Fruit fly (Drosophila melanogaster): ENCODE results near the gene PIG-Wa.

Gene PIG-Wa

dm6 chr2L:2433494-2434054 is 50.6 kb downstream of the PIG-Wa start (continued):
- peak; percentile 99 for TF ChIP-seq fd59A (GFP tag; optimal IDR thresholded peaks at IDR 0.05)
- peak; percentile 90 for TF ChIP-seq Hr39 (GFP tag; optimal IDR thresholded peaks at IDR 0.05)
- TF ChIP-seq CG6792 (GFP tag; optimal IDR thresholded peaks at IDR 0.05) = peak; percentile 97
- TF ChIP-seq eg (GFP tag; IDR thresholded peaks at IDR 0.05) = peak; percentile 99
- peak; percentile 99 for TF ChIP-seq Hr4 (GFP tag; optimal IDR thresholded peaks at IDR 0.05)
- peak; percentile 99 for TF ChIP-seq CG32006 (GFP tag; optimal IDR thresholded peaks at IDR 0.05)
- TF ChIP-seq pdm3 (GFP tag; optimal IDR thresholded peaks at IDR 0.05) = peak; percentile 99
- TF ChIP-seq CG16779 (tag; optimal IDR thresholded peaks at IDR 0.05) = peak; percentile 95
- TF ChIP-seq CG1621 (tag; optimal IDR thresholded peaks at IDR 0.05) = peak; percentile 99
- peak; percentile 98 for TF ChIP-seq Eip75B (GFP tag; optimal IDR thresholded peaks at IDR 0.05)
- TF ChIP-seq Sox102F (GFP tag; optimal IDR thresholded peaks at IDR 0.05) = peak; percentile 89
- peak; percentile 98 for TF ChIP-seq CG10631 (GFP tag; optimal IDR thresholded peaks at IDR 0.05)
- peak; percentile 98 for TF ChIP-seq CG15336 (GFP tag; IDR thresholded peaks at IDR 0.05)
- TF ChIP-seq fkh (GFP tag; optimal IDR thresholded peaks at IDR 0.05) = no peak
- peak; percentile 100 for TF ChIP-seq Eip78C (GFP tag)
- peak; percentile 96 for TF ChIP-seq CG11902 (GFP tag; optimal IDR thresholded peaks at IDR 0.05)
- peak; percentile 97 for TF ChIP-seq Sox15 (GFP tag; optimal IDR thresholded peaks at IDR 0.05)
- peak; percentile 98 for TF ChIP-seq CG4318 (GFP tag; optimal IDR thresholded peaks at IDR 0.05)
- TF ChIP-seq CG11762 (GFP tag; optimal IDR thresholded peaks at IDR 0.05; ENCODE audit: insufficient read depth) = peak; percentile 98
- peak; percentile 86 for TF ChIP-seq Ets21C (GFP tag; optimal IDR thresholded peaks at IDR 0.05)
- TF ChIP-seq Gug (GFP tag; IDR thresholded peaks at IDR 0.05) = peak; percentile 97
- TF ChIP-seq lz (GFP tag; optimal IDR thresholded peaks at IDR 0.05) = peak; percentile 91
- peak; percentile 96 for TF ChIP-seq CG8632 (GFP tag; optimal IDR thresholded peaks at IDR 0.05)
- TF ChIP-seq salr (GFP tag; optimal IDR thresholded peaks at IDR 0.05) = peak; percentile 98 to 99
- peak; percentile 99 for TF ChIP-seq CG3919 (GFP tag; optimal IDR thresholded peaks at IDR 0.05)
- peak; percentile 74 for TF ChIP-seq vri (GFP tag; optimal IDR thresholded peaks at IDR 0.05)
- TF ChIP-seq dac (GFP tag; optimal IDR thresholded peaks at IDR 0.05) = peak; percentile 98
- peak; percentile 98 for TF ChIP-seq CG8119 (GFP tag; IDR thresholded peaks at IDR 0.05)
- peak; percentile 97 for TF ChIP-seq CG6276 (GFP tag; optimal IDR thresholded peaks at IDR 0.05)
- TF ChIP-seq Smox (GFP tag; optimal IDR thresholded peaks at IDR 0.05) = peak; percentile 82
- TF ChIP-seq topi (GFP tag; optimal IDR thresholded peaks at IDR 0.05) = peak; percentile 92
- TF ChIP-seq acj6 (GFP tag; optimal IDR thresholded peaks at IDR 0.05) = peak; percentile 98
- peak; percentile 99 for TF ChIP-seq Ets96B (tag; optimal IDR thresholded peaks at IDR 0.05)
- TF ChIP-seq Eip93F (GFP tag; optimal IDR thresholded peaks at IDR 0.05) = peak; percentile 57

DNA sequence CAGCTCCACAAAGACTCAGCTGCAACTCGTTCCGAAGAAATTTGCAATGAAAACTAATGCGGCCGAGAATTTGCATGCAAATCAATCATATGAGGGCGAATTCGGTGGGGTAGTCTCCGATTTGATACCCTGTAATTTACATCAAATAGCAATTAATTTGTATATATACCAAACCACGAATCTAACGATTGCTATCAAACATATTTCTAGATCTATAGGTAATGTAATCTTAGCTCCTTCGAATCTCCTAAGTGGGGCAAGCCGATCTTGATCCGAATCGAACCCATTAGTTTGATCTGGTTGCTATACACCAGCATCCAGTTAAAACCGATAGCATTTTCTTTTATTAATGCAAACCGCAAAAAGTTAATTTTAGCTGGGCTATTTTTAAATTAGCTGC is 51.2 kb downstream of the PIG-Wa start:
- no peak for TF ChIP-seq Blimp-1 (GFP tag; optimal IDR thresholded peaks at IDR 0.05)
- TF ChIP-seq CG6163 (GFP tag; IDR thresholded peaks at IDR 0.05) = peak; percentile 53; the same call in 2 of the 3 replicates
- TF ChIP-seq CG6792 (GFP tag; optimal IDR thresholded peaks at IDR 0.05) = no peak
- peak; percentile 2 for TF ChIP-seq CG31627 (GFP tag; optimal IDR thresholded peaks at IDR 0.05)
- peak; percentile 51 for TF ChIP-seq Hr4 (GFP tag; optimal IDR thresholded peaks at IDR 0.05)
- no peak for TF ChIP-seq CG6808 (GFP tag; optimal IDR thresholded peaks at IDR 0.05)
- TF ChIP-seq vri (GFP tag; optimal IDR thresholded peaks at IDR 0.05) = no peak
- TF ChIP-seq CG11762 (GFP tag; optimal IDR thresholded peaks at IDR 0.05; ENCODE audit: insufficient read depth) = no peak
- no peak for TF ChIP-seq CG6276 (GFP tag; optimal IDR thresholded peaks at IDR 0.05)
- no peak for TF ChIP-seq CG9139 (GFP tag; optimal IDR thresholded peaks at IDR 0.05)
- no peak for TF ChIP-seq fkh (GFP tag; optimal IDR thresholded peaks at IDR 0.05)
- no peak for TF ChIP-seq CG6854 (GFP tag; optimal IDR thresholded peaks at IDR 0.05)
- TF ChIP-seq topi (GFP tag; optimal IDR thresholded peaks at IDR 0.05) = no peak
- no peak for TF ChIP-seq svp (GFP tag)
- TF ChIP-seq Eip93F (GFP tag; optimal IDR thresholded peaks at IDR 0.05) = no peak
- no peak for TF ChIP-seq Gug (GFP tag; IDR thresholded peaks at IDR 0.05)
- peak; percentile 11 for TF ChIP-seq CG3919 (GFP tag; optimal IDR thresholded peaks at IDR 0.05)
- TF ChIP-seq Smox (GFP tag; optimal IDR thresholded peaks at IDR 0.05) = no peak
- no peak for TF ChIP-seq CG11294 (GFP tag; IDR thresholded peaks at IDR 0.05)
- no peak for TF ChIP-seq Hr38 (GFP tag; optimal IDR thresholded peaks at IDR 0.05)
- TF ChIP-seq fd59A (GFP tag; optimal IDR thresholded peaks at IDR 0.05) = no peak
- no peak for TF ChIP-seq CG16779 (tag; optimal IDR thresholded peaks at IDR 0.05)
- TF ChIP-seq Lpt (GFP tag; optimal IDR thresholded peaks at IDR 0.05) = no peak
- TF ChIP-seq CG3032 (tag; optimal IDR thresholded peaks at IDR 0.05) = no peak
- TF ChIP-seq spab (GFP tag; optimal IDR thresholded peaks at IDR 0.05) = no peak
- TF ChIP-seq Sox14 (GFP tag; optimal IDR thresholded peaks at IDR 0.05) = no peak
- no peak for TF ChIP-seq CG34406 (GFP tag; optimal IDR thresholded peaks at IDR 0.05)
- TF ChIP-seq net (GFP tag; optimal IDR thresholded peaks at IDR 0.05) = no peak
- TF ChIP-seq CG8632 (GFP tag; optimal IDR thresholded peaks at IDR 0.05) = no peak
- TF ChIP-seq CG10631 (GFP tag; optimal IDR thresholded peaks at IDR 0.05) = no peak
- no peak for TF ChIP-seq CG11902 (GFP tag; optimal IDR thresholded peaks at IDR 0.05)

All from whole organism, prepupa.